Fruit fly (Drosophila melanogaster): ENCODE measurements around the gene CG4822.
A peak's percentile ranks its signal among the peaks of the same experiment; 100 is the strongest.

The CG4822 gene

DNA sequence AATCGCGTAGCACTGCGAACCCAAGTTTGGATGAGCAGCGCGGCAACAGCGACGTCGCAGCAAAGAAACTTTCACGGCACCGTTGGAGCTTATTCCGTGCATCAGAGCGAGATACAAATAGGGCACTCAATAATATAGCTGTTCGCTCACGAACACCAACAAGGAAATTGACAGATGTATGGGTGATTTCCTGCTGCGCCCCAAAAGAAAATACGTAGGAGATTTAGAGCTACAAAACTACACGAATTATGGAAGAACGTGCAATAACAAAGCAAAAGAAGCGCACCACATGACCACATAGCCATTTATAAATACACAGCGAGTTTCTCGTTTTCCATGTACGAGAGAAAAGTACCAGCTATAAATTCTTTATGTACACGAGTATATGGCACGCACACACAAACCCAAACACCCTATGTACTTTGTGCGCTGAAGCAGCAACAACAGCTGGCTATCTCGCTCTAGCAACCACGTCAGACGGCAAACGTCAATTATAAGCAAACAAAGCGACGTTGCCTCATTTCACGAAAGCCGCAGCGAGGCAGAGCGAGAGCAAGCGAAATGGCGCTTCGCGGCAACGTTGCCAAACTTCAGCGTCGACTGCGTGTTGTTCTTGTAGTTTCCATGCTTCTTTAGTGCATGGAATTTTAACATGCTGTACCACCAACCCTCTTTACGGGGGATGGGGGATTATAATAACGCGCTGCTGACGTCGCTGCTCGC is 40.1 kb upstream of the CG4822 start (continued):
- TF ChIP-seq YL-1 (GFP tag; optimal IDR thresholded peaks at IDR 0.05): peak; percentile 55
- peak; percentile 38 for TF ChIP-seq CG4424 (GFP tag; optimal IDR thresholded peaks at IDR 0.05)
- peak; percentile 36 for TF ChIP-seq Xbp1 (GFP tag; optimal IDR thresholded peaks at IDR 0.05)
- peak; percentile 79 for TF ChIP-seq CG4328 (GFP tag; optimal IDR thresholded peaks at IDR 0.05)
- peak; percentile 21 for TF ChIP-seq MTF-1 (GFP tag; optimal IDR thresholded peaks at IDR 0.05; ENCODE audit: borderline replicate concordance)
- no peak for TF ChIP-seq vfl (GFP tag; optimal IDR thresholded peaks at IDR 0.05)
- peak; percentile 51 for TF ChIP-seq CG15696 (tag; optimal IDR thresholded peaks at IDR 0.05)
- TF ChIP-seq gt (GFP tag; IDR thresholded peaks at IDR 0.05): no peak
- TF ChIP-seq CG7786 (GFP tag; optimal IDR thresholded peaks at IDR 0.05): peak; percentile 16
- TF ChIP-seq CTCF (GFP tag; optimal IDR thresholded peaks at IDR 0.05): peak; percentile 17
- peak; percentile 52 for TF ChIP-seq Fer1 (GFP tag; optimal IDR thresholded peaks at IDR 0.05)
- peak; percentile 9 for TF ChIP-seq HmgZ (tag; optimal IDR thresholded peaks at IDR 0.05)
- peak; percentile 76 for TF ChIP-seq Med (GFP tag)
- no peak for TF ChIP-seq CG5245 (GFP tag; optimal IDR thresholded peaks at IDR 0.05)
- peak; percentile 14 for TF ChIP-seq CG9437 (GFP tag; optimal IDR thresholded peaks at IDR 0.05)
- peak; percentile 55 for TF ChIP-seq CG6854 (GFP tag; optimal IDR thresholded peaks at IDR 0.05)
- no peak for TF ChIP-seq CG3995 (GFP tag; optimal IDR thresholded peaks at IDR 0.05)
- peak; percentile 29 for TF ChIP-seq scrt (GFP tag; optimal IDR thresholded peaks at IDR 0.05)
- TF ChIP-seq Hey (tag; optimal IDR thresholded peaks at IDR 0.05): peak; percentile 63
- peak; percentile 8 for TF ChIP-seq kah (GFP tag; optimal IDR thresholded peaks at IDR 0.05)
- TF ChIP-seq Myb (GFP tag; optimal IDR thresholded peaks at IDR 0.05): peak; percentile 8
- TF ChIP-seq fd96Cb (tag; optimal IDR thresholded peaks at IDR 0.05): no peak
- TF ChIP-seq salm (tag; optimal IDR thresholded peaks at IDR 0.05): peak; percentile 12
- TF ChIP-seq Meics (GFP tag; optimal IDR thresholded peaks at IDR 0.05): no peak
- peak; percentile 72 for TF ChIP-seq sug (tag; optimal IDR thresholded peaks at IDR 0.05)
- peak; percentile 61 for TF ChIP-seq pfk (GFP tag; optimal IDR thresholded peaks at IDR 0.05)
- TF ChIP-seq CG1233 (GFP tag; optimal IDR thresholded peaks at IDR 0.05): peak; percentile 16
- TF ChIP-seq D (optimal IDR thresholded peaks at IDR 0.05): peak; percentile 86
- TF ChIP-seq D (GFP tag; optimal IDR thresholded peaks at IDR 0.05): no peak
- no peak for TF ChIP-seq CG17186 (GFP tag; optimal IDR thresholded peaks at IDR 0.05)
- TF ChIP-seq CG6683 (GFP tag; optimal IDR thresholded peaks at IDR 0.05): peak; percentile 33
- no peak for TF ChIP-seq CG2875 (GFP tag; optimal IDR thresholded peaks at IDR 0.05)
- TF ChIP-seq cg (GFP tag; optimal IDR thresholded peaks at IDR 0.05): peak; percentile 94
- TF ChIP-seq Gsc (GFP tag; IDR thresholded peaks at IDR 0.05): no peak
- peak; percentile 27 for TF ChIP-seq CG2678 (tag; optimal IDR thresholded peaks at IDR 0.05)
- peak; percentile 50 for TF ChIP-seq Nf-YC (tag; optimal IDR thresholded peaks at IDR 0.05)
- peak; percentile 22 for TF ChIP-seq ftz-f1 (GFP tag; optimal IDR thresholded peaks at IDR 0.05)
- TF ChIP-seq Ssrp (tag; optimal IDR thresholded peaks at IDR 0.05): no peak
- TF ChIP-seq nom (GFP tag; optimal IDR thresholded peaks at IDR 0.05): peak; percentile 51
- peak; percentile 48 for TF ChIP-seq HHEX (GFP tag; optimal IDR thresholded peaks at IDR 0.05)
- no peak for TF ChIP-seq bbx (GFP tag; IDR thresholded peaks at IDR 0.05; ENCODE audit: partially characterized antibody)
- peak; percentile 26 for TF ChIP-seq CG10147 (GFP tag; optimal IDR thresholded peaks at IDR 0.05)
- peak; percentile 66 for TF ChIP-seq caup (GFP tag; optimal IDR thresholded peaks at IDR 0.05; ENCODE audit: severe bottlenecking)
- TF ChIP-seq CG18599 (GFP tag; optimal IDR thresholded peaks at IDR 0.05): peak; percentile 64
- TF ChIP-seq CG8924 (tag; optimal IDR thresholded peaks at IDR 0.05): peak; percentile 52
- TF ChIP-seq PHDP (tag; optimal IDR thresholded peaks at IDR 0.05): peak; percentile 8
- peak; percentile 46 for TF ChIP-seq CG6813 (GFP tag; optimal IDR thresholded peaks at IDR 0.05)
- peak in 1 of 2 experiments; percentile 19 for TF ChIP-seq Trl (optimal IDR thresholded peaks at IDR 0.05)
- TF ChIP-seq Trl (GFP tag; optimal IDR thresholded peaks at IDR 0.05): no peak

Measured in whole organism, embryonic.